Worm (Caenorhabditis elegans) whole organism, L1 larva: ENCODE data around the gene F52H2.15.

Source experiments
- C04F5.9 ChIP-seq: sonication (generic microtip); optimal IDR thresholded peaks from 2 replicates; lab custom pipeline; 2016; ENCODE audit warnings: missing genetic modification characterization, missing compliant biosample characterization
- C16A3.4 ChIP-seq: fragments of 150-350 bp; optimal IDR thresholded peaks from 2 replicates; lab custom pipeline; 2014; ENCODE audit warnings: missing biosample characterization, missing genetic modification characterization
- Y116A8C.19 ChIP-seq: sonication (generic microtip); optimal IDR thresholded peaks from 2 replicates; lab custom pipeline; 2016; ENCODE audit warnings: missing compliant biosample characterization, missing genetic modification characterization, borderline replicate concordance
- aly-2 ChIP-seq: fragments of 150-350 bp; optimal IDR thresholded peaks from 2 replicates; lab custom pipeline; 2014; ENCODE audit warnings: missing biosample characterization, missing genetic modification characterization
- ama-1 ChIP-seq: fragments of 150-350 bp; optimal IDR thresholded peaks from 2 replicates; lab custom pipeline; 2014
- blmp-1 ChIP-seq: fragments of 150-350 bp; optimal IDR thresholded peaks from 2 replicates; lab custom pipeline; 2014; ENCODE audit warnings: missing biosample characterization, missing genetic modification characterization
- ceh-63 ChIP-seq: fragments of 200-800 bp; sonication (Bioruptor generic); optimal IDR thresholded peaks from 2 replicates; lab custom pipeline; 2018; ENCODE audit warnings: mild to moderate bottlenecking, missing genetic modification characterization, missing compliant biosample characterization
- ces-1 ChIP-seq: fragments of 150-350 bp; optimal IDR thresholded peaks from 2 replicates; lab custom pipeline; 2014; ENCODE audit warnings: missing biosample characterization, missing genetic modification reagents, missing genetic modification characterization
- dpl-1 ChIP-seq, 3 experiments: fragments of 150-350 bp in 2 of 3; sonication (generic microtip) in 1 of 3; optimal IDR thresholded peaks; 2 replicates each; lab custom pipeline; 2014 to 2017; ENCODE audit warnings: missing biosample characterization in 3 of 3, missing genetic modification characterization in 3 of 3, missing genetic modification reagents in 3 of 3
- dsc-1 ChIP-seq: sonication (generic microtip); optimal IDR thresholded peaks from 2 replicates; lab custom pipeline; 2016; ENCODE audit warnings: mild to moderate bottlenecking, missing genetic modification characterization, missing compliant biosample characterization
- efl-3 ChIP-seq: fragments of 200-800 bp; sonication (Bioruptor generic); optimal IDR thresholded peaks from 2 replicates; lab custom pipeline; 2018; ENCODE audit warnings: mild to moderate bottlenecking, missing genetic modification characterization, missing compliant biosample characterization
- elt-2 ChIP-seq: sonication (generic microtip); optimal IDR thresholded peaks from 2 replicates; lab custom pipeline; 2016; ENCODE audit warnings: missing genetic modification characterization, mild to moderate bottlenecking, inconsistent platforms, missing compliant biosample characterization, missing genetic modification reagents
- elt-3 ChIP-seq, 6 experiments: fragments of 150-350 bp in 1 of 6; sonication (generic microtip); optimal IDR thresholded peaks; 2 replicates each; lab custom pipeline; 2017 to 2018; ENCODE audit warnings: missing biosample characterization in 6 of 6, missing genetic modification characterization in 6 of 6, inconsistent platforms in 1 of 6
- fkh-8 ChIP-seq: sonication (generic microtip); optimal IDR thresholded peaks from 2 replicates; lab custom pipeline; 2016; ENCODE audit warnings: mild to moderate bottlenecking, missing genetic modification characterization, missing compliant biosample characterization
- fos-1 ChIP-seq: fragments of 150-350 bp; optimal IDR thresholded peaks from 2 replicates; lab custom pipeline; 2014; ENCODE audit warnings: missing biosample characterization, missing genetic modification characterization
- grh-1 ChIP-seq: fragments of 200-800 bp; sonication (Bioruptor generic); IDR thresholded peaks from 2 replicates; pipeline ENCODE4 v1.3.6; 2022; ENCODE audit warnings: missing genetic modification reagents, missing genetic modification characterization, missing compliant biosample characterization
- hlh-17 ChIP-seq: fragments of 200-800 bp; sonication (Bioruptor generic); optimal IDR thresholded peaks from 2 replicates; lab custom pipeline; 2018; ENCODE audit warnings: missing genetic modification characterization, mild to moderate bottlenecking, missing compliant biosample characterization, moderate library complexity, borderline replicate concordance
- hpl-2 ChIP-seq: fragments of 150-350 bp; optimal IDR thresholded peaks from 2 replicates; lab custom pipeline; 2014; ENCODE audit warnings: missing biosample characterization, missing genetic modification reagents, missing genetic modification characterization
- lin-13 ChIP-seq: fragments of 150-350 bp; optimal IDR thresholded peaks from 2 replicates; lab custom pipeline; 2014; ENCODE audit warnings: missing biosample characterization, missing genetic modification reagents, missing genetic modification characterization
- lin-14 ChIP-seq: fragments of 200-800 bp; sonication (Bioruptor generic); optimal IDR thresholded peaks from 2 replicates; lab custom pipeline; 2018; ENCODE audit warnings: mild to moderate bottlenecking, missing genetic modification characterization, moderate library complexity, missing compliant biosample characterization
- lin-39 ChIP-seq: fragments of 150-350 bp; optimal IDR thresholded peaks from 2 replicates; lab custom pipeline; 2014; ENCODE audit warnings: missing biosample characterization, missing genetic modification reagents, missing genetic modification characterization
- lsy-2 ChIP-seq, 2 experiments: fragments of 150-350 bp; optimal IDR thresholded peaks; 2 replicates each; lab custom pipeline; 2014; ENCODE audit warnings: missing biosample characterization in 2 of 2, missing genetic modification characterization in 2 of 2
- mef-2 ChIP-seq: fragments of 150-350 bp; optimal IDR thresholded peaks from 2 replicates; lab custom pipeline; 2014; ENCODE audit warnings: missing biosample characterization, missing genetic modification characterization
- mep-1 ChIP-seq: fragments of 150-350 bp; optimal IDR thresholded peaks from 2 replicates; lab custom pipeline; 2014; ENCODE audit warnings: missing biosample characterization, missing genetic modification characterization
- nhr-11 ChIP-seq: fragments of 150-350 bp; optimal IDR thresholded peaks from 2 replicates; lab custom pipeline; 2014; ENCODE audit warnings: missing biosample characterization, missing genetic modification characterization
- nhr-19 ChIP-seq: fragments of 200-800 bp; sonication (Bioruptor generic); conservative IDR thresholded peaks from 2 replicates; pipeline ENCODE4 v1.3.6; 2022; ENCODE audit warnings: missing genetic modification characterization, missing compliant biosample characterization
- nhr-20 ChIP-seq: sonication (generic microtip); optimal IDR thresholded peaks from 2 replicates; lab custom pipeline; 2016; ENCODE audit warnings: mild to moderate bottlenecking, missing genetic modification characterization, missing compliant biosample characterization
- nhr-47 ChIP-seq: sonication (generic microtip); optimal IDR thresholded peaks from 2 replicates; lab custom pipeline; 2016; ENCODE audit warnings: mild to moderate bottlenecking, missing genetic modification characterization, moderate library complexity, missing compliant biosample characterization
- nhr-71 ChIP-seq: sonication (generic microtip); optimal IDR thresholded peaks from 2 replicates; lab custom pipeline; 2016; ENCODE audit warnings: mild to moderate bottlenecking, missing genetic modification characterization, moderate library complexity, missing compliant biosample characterization
- nhr-76 ChIP-seq: sonication (generic microtip); optimal IDR thresholded peaks from 2 replicates; lab custom pipeline; 2017; ENCODE audit warnings: missing biosample characterization, missing genetic modification characterization
- nhr-90 ChIP-seq: sonication (generic microtip); optimal IDR thresholded peaks from 2 replicates; lab custom pipeline; 2016; ENCODE audit warnings: mild to moderate bottlenecking, missing genetic modification characterization, missing compliant biosample characterization; ENCODE audit not compliant: poor library complexity
- pqm-1 ChIP-seq: sonication (generic microtip); optimal IDR thresholded peaks from 3 replicates; lab custom pipeline; 2017; ENCODE audit warnings: missing biosample characterization, missing genetic modification characterization
- rnt-1 ChIP-seq: sonication (generic microtip); optimal IDR thresholded peaks from 2 replicates; lab custom pipeline; 2016; ENCODE audit warnings: mild to moderate bottlenecking, missing genetic modification characterization, moderate library complexity, missing compliant biosample characterization
- skn-1 ChIP-seq: fragments of 150-350 bp; optimal IDR thresholded peaks from 2 replicates; lab custom pipeline; 2014; ENCODE audit warnings: missing biosample characterization, missing genetic modification characterization
- snu-23 ChIP-seq: sonication (generic microtip); optimal IDR thresholded peaks from 2 replicates; lab custom pipeline; 2016; ENCODE audit warnings: missing genetic modification characterization, missing compliant biosample characterization
- sup-37 ChIP-seq: fragments of 200-800 bp; sonication (Bioruptor generic); optimal IDR thresholded peaks from 2 replicates; lab custom pipeline; 2018; ENCODE audit warnings: mild to moderate bottlenecking, missing genetic modification characterization, missing compliant biosample characterization
- tbx-2 ChIP-seq: sonication (generic microtip); optimal IDR thresholded peaks from 2 replicates; lab custom pipeline; 2016; ENCODE audit warnings: missing genetic modification characterization, missing compliant biosample characterization
- unc-62 ChIP-seq: fragments of 150-350 bp; optimal IDR thresholded peaks from 2 replicates; lab custom pipeline; 2014; ENCODE audit warnings: missing biosample characterization, missing genetic modification reagents, missing genetic modification characterization
- unc-86 ChIP-seq: sonication (generic microtip); optimal IDR thresholded peaks from 2 replicates; lab custom pipeline; 2016; ENCODE audit warnings: missing genetic modification characterization, missing compliant biosample characterization
- unc-98 ChIP-seq: fragments of 200-800 bp; sonication (Bioruptor generic); IDR thresholded peaks from 2 replicates; pipeline ENCODE4 v1.3.6; 2022; ENCODE audit warnings: missing genetic modification characterization, missing compliant biosample characterization
- zip-4 ChIP-seq: fragments of 200-800 bp; sonication (Bioruptor generic); optimal IDR thresholded peaks from 2 replicates; lab custom pipeline; 2018; ENCODE audit warnings: mild to moderate bottlenecking, missing genetic modification characterization, moderate library complexity, missing compliant biosample characterization
- ztf-11 ChIP-seq, 2 experiments: sonication (generic microtip); optimal IDR thresholded peaks; 2 replicates each; lab custom pipeline; 2016 to 2017; ENCODE audit warnings: missing genetic modification characterization in 2 of 2, missing biosample characterization in 1 of 2, missing compliant biosample characterization in 1 of 2
- ztf-4 ChIP-seq: fragments of 150-350 bp; optimal IDR thresholded peaks from 2 replicates; lab custom pipeline; 2014; ENCODE audit warnings: missing biosample characterization, missing genetic modification characterization

The F52H2.15 gene

DNA sequence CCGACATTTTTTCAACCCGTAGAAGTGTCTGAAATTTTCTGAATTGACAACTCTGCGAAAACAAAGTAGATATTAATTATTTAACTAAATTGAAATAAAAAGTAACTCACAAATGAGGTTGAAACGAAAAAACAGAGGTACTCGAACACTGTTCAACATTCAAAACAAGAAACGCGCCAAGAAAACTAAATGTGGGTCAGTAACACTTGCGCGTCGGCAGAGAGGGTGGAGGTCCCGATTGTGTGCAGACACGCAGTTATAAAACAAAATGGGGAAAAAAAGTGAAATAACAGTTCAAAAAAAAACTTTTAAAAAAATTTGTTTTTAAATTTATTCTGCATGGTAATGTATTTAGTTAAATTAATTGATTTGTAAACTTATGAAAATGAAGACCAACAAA, 5.8 kb upstream of the F52H2.15 start (continued):
- TF ChIP-seq nhr-20 (tag; lab: Kevin White, UChicago): peak; percentile 43
- no peak for TF ChIP-seq C04F5.9 (tag; lab: Kevin White, UChicago)
- no peak for TF ChIP-seq efl-3 (GFP tag; lab: Kevin White, UChicago)
- peak; percentile 9 for TF ChIP-seq unc-86 (tag; lab: Kevin White, UChicago)
- no peak for TF ChIP-seq elt-3 (tag; optimal IDR thresholded peaks at IDR 0.05; lab: Kevin White, UChicago)
- TF ChIP-seq sup-37: no peak
- no peak for TF ChIP-seq nhr-19 (GFP tag; lab: Robert Waterston, UW)
- TF ChIP-seq nhr-11 (tag; lab: Kevin White, UChicago): no peak
- TF ChIP-seq hlh-17 (GFP tag; lab: Kevin White, UChicago): no peak
- no peak for TF ChIP-seq ces-1 (GFP tag; lab: Kevin White, UChicago)
- TF ChIP-seq dpl-1 (GFP tag; optimal IDR thresholded peaks at IDR 0.05; lab: Kevin White, UChicago): peak in 2 of 3 experiments; percentile 37 to 46
- TF ChIP-seq ztf-11 (tag; optimal IDR thresholded peaks at IDR 0.05; lab: Kevin White, UChicago): no peak
- no peak for TF ChIP-seq unc-98 (GFP tag; lab: Robert Waterston, UW)
- peak; percentile 50 for TF ChIP-seq nhr-47
- TF ChIP-seq aly-2 (tag; lab: Kevin White, UChicago): no peak
- TF ChIP-seq grh-1 (GFP tag; lab: Robert Waterston, UW): no peak
- no peak for TF ChIP-seq lin-13 (GFP tag; lab: Kevin White, UChicago)
- no peak for TF ChIP-seq nhr-90 (tag; lab: Kevin White, UChicago)
- peak; percentile 55 to 60 for TF ChIP-seq lsy-2 (tag; optimal IDR thresholded peaks at IDR 0.05; lab: Kevin White, UChicago)
- peak; percentile 11 for TF ChIP-seq tbx-2 (tag; lab: Kevin White, UChicago)
- TF ChIP-seq skn-1 (tag; lab: Kevin White, UChicago): peak; percentile 89
- TF ChIP-seq mep-1 (tag; lab: Kevin White, UChicago): peak; percentile 33
- no peak for TF ChIP-seq mef-2 (tag; lab: Kevin White, UChicago)
- TF ChIP-seq fos-1: no peak
- TF ChIP-seq dsc-1: peak; percentile 5
- TF ChIP-seq zip-4 (GFP tag; lab: Kevin White, UChicago): no peak
- no peak for TF ChIP-seq fkh-8 (tag; lab: Kevin White, UChicago)
- no peak for TF ChIP-seq elt-2 (tag; lab: Kevin White, UChicago)
- TF ChIP-seq rnt-1 (tag; lab: Kevin White, UChicago): peak; percentile 62
- no peak for TF ChIP-seq lin-39 (tag; lab: Kevin White, UChicago)
- TF ChIP-seq Y116A8C.19 (tag; lab: Kevin White, UChicago): no peak
- no peak for TF ChIP-seq hpl-2 (GFP tag; lab: Kevin White, UChicago)

DNA sequence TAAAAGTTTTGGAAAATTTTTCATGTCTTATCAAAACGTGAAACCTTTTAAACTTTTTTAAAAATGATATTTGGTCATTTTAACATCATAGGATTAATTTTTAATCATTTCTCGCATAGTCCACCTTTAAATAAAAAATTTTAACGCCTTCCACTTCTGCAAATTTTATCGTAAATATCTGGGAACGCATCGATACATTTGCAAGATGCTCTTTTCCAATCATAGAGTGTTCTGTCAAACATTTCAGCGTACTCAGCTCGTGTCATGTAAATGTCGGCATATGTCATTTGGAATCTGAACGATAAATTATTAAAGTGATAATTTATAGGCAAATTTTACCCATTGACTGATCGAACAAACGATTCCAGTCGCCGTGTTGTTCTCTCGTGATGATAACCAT, 5.2 kb upstream of the F52H2.15 start, which contains the start of gene F52H2.5:
F52H2.5 (minus strand) TSS at position 101 of the 400 bp plus-strand sequence.
- no peak for TF ChIP-seq nhr-76 (tag; lab: Kevin White, UChicago)
- TF ChIP-seq C16A3.4 (tag; lab: Kevin White, UChicago): no peak

DNA sequence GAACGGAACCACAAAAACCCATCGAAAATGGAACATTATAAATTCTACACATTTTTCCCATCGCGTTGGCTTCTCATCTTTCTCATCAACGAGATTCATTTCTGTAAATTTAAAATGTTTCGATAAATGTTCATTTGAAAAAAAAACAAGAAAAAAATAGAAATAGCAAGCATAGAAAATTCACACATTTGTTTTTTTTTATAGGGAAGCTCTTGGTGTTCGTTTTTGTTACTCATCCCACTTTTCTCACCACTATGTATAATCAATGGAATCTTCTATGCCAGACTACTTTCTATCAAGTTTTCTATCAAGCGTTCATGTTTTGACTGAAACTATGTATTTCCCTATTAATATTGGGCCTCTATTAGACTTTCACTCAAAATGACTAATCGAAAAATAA, 1.1 kb upstream of the F52H2.15 start, which contains the start of gene dhcr-24:
dhcr-24 (minus strand) TSS at position 101 of the 400 bp plus-strand sequence.
- no peak for TF ChIP-seq fkh-8 (tag; lab: Kevin White, UChicago)
- no peak for TF ChIP-seq lin-39 (tag; lab: Kevin White, UChicago)
- TF ChIP-seq C04F5.9 (tag; lab: Kevin White, UChicago): no peak
- no peak for TF ChIP-seq efl-3 (GFP tag; lab: Kevin White, UChicago)

DNA sequence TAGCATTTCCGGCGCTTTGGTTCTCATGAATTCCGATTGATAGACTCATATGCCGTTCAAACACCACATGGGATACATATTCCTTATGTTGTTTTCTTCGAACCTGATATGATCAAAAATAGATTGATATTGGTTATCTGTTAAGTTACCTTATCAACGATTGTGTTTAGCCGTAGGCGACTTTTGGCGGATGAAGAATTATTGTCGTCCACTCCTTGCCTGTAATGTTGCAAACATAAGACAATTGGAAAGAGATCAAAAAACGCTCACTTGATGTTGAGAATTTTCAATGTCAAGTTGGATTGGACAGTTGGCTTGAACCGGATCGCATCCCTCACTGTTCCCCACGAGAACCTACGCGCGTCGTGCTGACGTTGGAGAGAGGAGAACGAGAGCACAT, 2.6 kb downstream of the F52H2.15 start:
- TF ChIP-seq snu-23 (GFP tag; lab: Kevin White, UChicago): peak; percentile 30
- TF ChIP-seq ama-1 (lab: Kevin White, UChicago): no peak
- TF ChIP-seq nhr-20 (tag; lab: Kevin White, UChicago): peak; percentile 26
- no peak for TF ChIP-seq unc-62
- peak; percentile 25 for TF ChIP-seq nhr-71
- peak; percentile 19 for TF ChIP-seq mep-1 (tag; lab: Kevin White, UChicago)
- TF ChIP-seq lin-13 (GFP tag; lab: Kevin White, UChicago): no peak
- TF ChIP-seq pqm-1 (tag; lab: Kevin White, UChicago): no peak
- no peak for TF ChIP-seq nhr-47
- peak; percentile 53 for TF ChIP-seq nhr-19 (GFP tag; lab: Robert Waterston, UW)
- TF ChIP-seq blmp-1 (tag; lab: Kevin White, UChicago): peak; percentile 28
- TF ChIP-seq Y116A8C.19 (tag; lab: Kevin White, UChicago): no peak
- TF ChIP-seq hlh-17 (GFP tag; lab: Kevin White, UChicago): no peak
- peak; percentile 63 for TF ChIP-seq lin-14 (GFP tag; lab: Kevin White, UChicago)
- TF ChIP-seq dpl-1 (GFP tag; optimal IDR thresholded peaks at IDR 0.05; lab: Kevin White, UChicago): no peak
- peak in 5 of 6 experiments; percentile 62 to 93 (median 68) for TF ChIP-seq elt-3 (tag; optimal IDR thresholded peaks at IDR 0.05; lab: Kevin White, UChicago)
- no peak for TF ChIP-seq ztf-4 (tag; lab: Kevin White, UChicago)
- TF ChIP-seq ceh-63 (GFP tag; lab: Kevin White, UChicago): no peak
